Worm (Caenorhabditis elegans): ENCODE data around the gene clec-6.
A peak's percentile ranks its signal among the peaks of the same experiment; 100 is the strongest.

DNA sequence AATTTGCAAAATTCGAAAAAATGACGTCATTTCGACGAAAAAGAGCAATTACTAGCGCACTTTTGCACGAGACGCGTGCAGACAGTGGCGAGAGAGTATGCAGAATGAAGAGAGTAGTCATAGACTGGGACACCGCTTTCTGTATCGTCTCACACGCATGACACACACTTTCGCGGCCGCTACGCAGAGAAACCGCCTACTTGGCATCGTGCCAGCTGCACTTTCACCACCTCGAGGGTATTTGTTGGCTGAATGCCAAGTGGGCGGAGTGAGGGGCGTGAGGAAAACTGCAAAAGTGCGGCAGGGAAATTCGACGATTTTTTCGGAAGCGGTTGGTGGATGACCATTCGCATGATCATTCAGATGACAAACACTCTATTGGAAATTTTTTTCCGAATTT lies 12.5 kb upstream of the clec-6 start:
- TF ChIP-seq zag-1 (tag; optimal IDR thresholded peaks at IDR 0.05) (peak; percentile 62), lir-3 (tag; optimal IDR thresholded peaks at IDR 0.05) (peak; percentile 86), ceh-28 (tag; optimal IDR thresholded peaks at IDR 0.05) (peak; percentile 36), T20F7.1 (GFP tag; optimal IDR thresholded peaks at IDR 0.05) (peak; percentile 95), ZK546.5 (tag; optimal IDR thresholded peaks at IDR 0.05) (peak in 1 of 2 experiments; percentile 59), tra-1 (GFP tag; IDR thresholded peaks at IDR 0.05) (peak; percentile 99), hif-1 (tag; optimal IDR thresholded peaks at IDR 0.05) (peak; percentile 94 to 97), unc-62 (GFP tag; optimal IDR thresholded peaks at IDR 0.05 in 1 of 2) (peak; percentile 28 to 100), unc-62 (tag; optimal IDR thresholded peaks at IDR 0.05) (no peak)
